Fruit fly (Drosophila melanogaster) Kc167 (cell line): ENCODE measurements around the gene Mlp84B.

Source experiments
- Myc ChIP-seq: fragments of >200 bp; optimal IDR thresholded peaks from 2 replicates; lab custom pipeline; 2017; ENCODE audit warnings: missing external identifiers
- Sin3A ChIP-seq: fragments of >200 bp; optimal IDR thresholded peaks from 2 replicates; lab custom pipeline; 2018; ENCODE audit warnings: missing external identifiers
- insv ChIP-seq: fragments of >200 bp; optimal IDR thresholded peaks from 3 replicates; lab custom pipeline; 2018; ENCODE audit warnings: missing external identifiers
- psq ChIP-seq: fragments of >200 bp; optimal IDR thresholded peaks from 2 replicates; lab custom pipeline; 2017; ENCODE audit warnings: missing external identifiers

DNA sequence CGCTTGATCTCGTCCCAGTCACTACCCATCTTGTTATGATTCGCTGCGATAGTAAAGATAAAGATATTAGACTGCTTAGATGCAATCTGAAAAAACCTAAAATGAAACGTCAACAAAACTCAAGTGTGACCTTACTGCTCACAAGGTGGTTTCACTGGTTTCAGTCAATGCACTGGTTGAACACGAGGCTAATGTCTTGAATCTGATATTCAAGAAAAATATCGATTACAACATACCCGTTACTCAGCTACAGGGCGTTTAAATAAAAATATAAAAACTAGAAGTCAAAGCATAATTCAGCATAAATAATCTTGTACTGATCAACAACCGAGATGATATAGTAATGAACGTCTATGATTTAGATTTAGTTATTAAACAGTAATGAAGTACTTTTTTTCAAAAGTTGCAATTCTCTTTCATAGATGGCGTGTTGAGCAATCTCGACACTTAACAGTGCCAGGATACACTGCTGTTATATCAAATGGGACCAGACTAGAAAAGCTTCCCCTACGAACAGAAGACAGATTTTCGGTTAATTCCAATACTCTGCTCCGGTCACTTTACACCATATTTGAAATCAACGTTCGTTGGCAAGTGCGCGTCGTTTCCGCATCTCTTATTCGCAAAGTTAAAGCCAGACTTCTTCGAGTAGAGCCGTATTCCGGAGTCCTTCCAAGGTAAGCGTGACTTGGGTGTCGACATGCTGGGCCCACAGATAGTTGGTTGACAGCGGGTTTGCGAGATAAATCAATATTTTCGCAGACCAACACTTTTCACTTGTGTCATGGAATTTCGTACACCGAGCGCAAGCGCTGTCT is 43.0 kb downstream of the Mlp84B start, which contains the start of the genes Ufl1 and CG1943:
- TF ChIP-seq insv (lab: Kevin White, UChicago) (no peak), psq (no peak), Myc (lab: Kevin White, UChicago) (no peak), Sin3A (lab: Kevin White, UChicago) (no peak)
